Worm (Caenorhabditis elegans) whole organism, L4/young adult: ENCODE results near the gene F17A2.13.

Source experiments
- W03F9.2 ChIP-seq: fragments of 150-350 bp; optimal IDR thresholded peaks from 2 replicates; lab custom pipeline; 2014; ENCODE audit warnings: missing biosample characterization, missing genetic modification characterization
- dao-5 ChIP-seq: sonication (generic microtip); optimal IDR thresholded peaks from 2 replicates; lab custom pipeline; 2016; ENCODE audit warnings: missing genotype, missing genetic modification characterization, moderate library complexity, missing compliant biosample characterization

DNA sequence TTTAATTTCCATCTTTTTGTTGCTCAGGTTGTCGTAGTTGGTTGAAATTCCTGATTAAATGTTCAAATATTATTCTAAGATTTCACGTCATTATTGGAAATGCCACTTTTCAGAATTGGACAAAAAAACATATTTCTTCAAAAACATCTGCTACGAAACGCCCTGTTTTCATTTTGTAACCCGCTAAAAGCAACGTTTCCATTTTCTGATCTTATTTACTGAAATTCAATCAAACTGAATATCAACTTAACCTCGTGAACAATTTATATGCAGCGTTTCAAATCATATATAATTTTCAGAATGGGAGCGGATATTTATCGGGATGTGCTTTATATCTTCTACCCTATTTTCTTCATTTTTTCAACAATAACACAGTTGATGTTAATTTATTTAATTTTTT is 2.0 kb downstream of the F17A2.13 start, which contains the start of gene srd-40:
- TF ChIP-seq dao-5 (tag; lab: Kevin White, UChicago) (no peak), W03F9.2 (tag; lab: Kevin White, UChicago) (no peak)
